Worm (Caenorhabditis elegans): ENCODE results near the gene dph-1.

DNA sequence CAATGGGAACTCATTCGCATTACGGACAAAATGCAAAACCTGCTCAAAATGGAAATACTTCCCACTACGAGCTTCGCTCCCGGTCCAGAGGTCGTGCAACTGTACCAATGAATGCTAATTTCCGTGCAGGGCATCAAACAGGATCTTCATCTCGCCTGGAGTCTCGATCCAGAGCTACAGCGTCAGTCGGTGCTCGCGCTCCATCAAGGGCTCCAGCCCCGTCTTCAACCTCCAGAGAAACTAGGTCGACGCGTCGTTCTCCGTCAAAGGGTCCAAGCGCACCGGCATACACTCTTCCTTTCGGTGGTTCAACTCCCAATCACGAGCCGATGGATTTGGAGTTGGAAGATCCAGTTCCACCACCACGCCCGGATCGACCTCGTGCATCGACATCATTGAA is 31.1 kb downstream of the dph-1 start:
- TF ChIP-seq mec-3 (tag; optimal IDR thresholded peaks at IDR 0.05; ENCODE audit: borderline replicate concordance) (no peak), tbx-2 (tag; optimal IDR thresholded peaks at IDR 0.05) (no peak), madf-2 (tag; optimal IDR thresholded peaks at IDR 0.05) (no peak), dve-1 (tag; optimal IDR thresholded peaks at IDR 0.05) (no peak), lim-6 (tag; optimal IDR thresholded peaks at IDR 0.05) (no peak)
